Fruit fly (Drosophila melanogaster): ENCODE results near the gene CG6793.
A peak's percentile ranks its signal among the peaks of the same experiment; 100 is the strongest.

The CG6793 gene

dm6 chr3L:12077348-12077747 is 35.2 kb downstream of the CG6793 start (continued):
- TF ChIP-seq lab (GFP tag; optimal IDR thresholded peaks at IDR 0.05) (peak; percentile 30), Stat92E (GFP tag; optimal IDR thresholded peaks at IDR 0.05) (no peak), CG17385 (GFP tag; optimal IDR thresholded peaks at IDR 0.05) (peak; percentile 59), Hsf (GFP tag; optimal IDR thresholded peaks at IDR 0.05) (peak; percentile 62), zen (tag; optimal IDR thresholded peaks at IDR 0.05) (peak; percentile 76), CG6254 (GFP tag; optimal IDR thresholded peaks at IDR 0.05) (peak; percentile 68), stwl (tag; optimal IDR thresholded peaks at IDR 0.05) (peak; percentile 15), pnt (GFP tag; optimal IDR thresholded peaks at IDR 0.05) (peak; percentile 31), D19A (tag; optimal IDR thresholded peaks at IDR 0.05) (peak; percentile 61), CG8089 (GFP tag; optimal IDR thresholded peaks at IDR 0.05) (peak; percentile 10), CG11696 (GFP tag; IDR thresholded peaks at IDR 0.05) (no peak), CG18476 (GFP tag; optimal IDR thresholded peaks at IDR 0.05) (peak; percentile 32), HLH54F (GFP tag; optimal IDR thresholded peaks at IDR 0.05) (peak; percentile 10), Fer3 (tag; optimal IDR thresholded peaks at IDR 0.05) (peak; percentile 27), ase (GFP tag; IDR thresholded peaks at IDR 0.05) (no peak), CG14014 (GFP tag; IDR thresholded peaks at IDR 0.05) (peak; percentile 44; the same call in 1 of the 2 replicates), nau (GFP tag; optimal IDR thresholded peaks at IDR 0.05) (peak; percentile 19), Dfd (GFP tag; optimal IDR thresholded peaks at IDR 0.05) (no peak), HLH3B (GFP tag; IDR thresholded peaks at IDR 0.05) (peak; percentile 61), salm (tag; optimal IDR thresholded peaks at IDR 0.05) (no peak), lola (GFP tag; optimal IDR thresholded peaks at IDR 0.05) (peak in 1 of 3 experiments; percentile 79), Trl (optimal IDR thresholded peaks at IDR 0.05) (no peak), Trl (GFP tag; optimal IDR thresholded peaks at IDR 0.05) (peak; percentile 45), ro (GFP tag; IDR thresholded peaks at IDR 0.05) (peak; percentile 11; the same call in 1 of the 2 replicates), zfh1 (GFP tag; IDR thresholded peaks at IDR 0.05) (peak; percentile 81), slou (GFP tag; optimal IDR thresholded peaks at IDR 0.05) (no peak), CG32772 (GFP tag; IDR thresholded peaks at IDR 0.05) (peak; percentile 62), sug (tag; optimal IDR thresholded peaks at IDR 0.05) (no peak), hkb (optimal IDR thresholded peaks at IDR 0.05) (no peak), hkb (GFP tag; IDR thresholded peaks at IDR 0.05) (peak; percentile 71), Kr (GFP tag; optimal IDR thresholded peaks at IDR 0.05) (peak; percentile 12), CG7839 (tag; optimal IDR thresholded peaks at IDR 0.05) (peak; percentile 63), crc (GFP tag; optimal IDR thresholded peaks at IDR 0.05) (no peak), mirr (GFP tag; optimal IDR thresholded peaks at IDR 0.05) (no peak), Meics (GFP tag; optimal IDR thresholded peaks at IDR 0.05) (peak; percentile 22), fd96Cb (tag; optimal IDR thresholded peaks at IDR 0.05) (peak; percentile 64), vnd (GFP tag; IDR thresholded peaks at IDR 0.05; ENCODE audit: partially characterized antibody) (no peak), phol (tag; optimal IDR thresholded peaks at IDR 0.05) (peak; percentile 79), CG15696 (tag; optimal IDR thresholded peaks at IDR 0.05) (peak; percentile 89), unpg (GFP tag; optimal IDR thresholded peaks at IDR 0.05) (peak; percentile 52), ken (GFP tag; IDR thresholded peaks at IDR 0.05) (peak; percentile 68; the same call in 2 of the 3 replicates), CG10274 (GFP tag; optimal IDR thresholded peaks at IDR 0.05) (no peak), lilli (GFP tag; optimal IDR thresholded peaks at IDR 0.05) (peak; percentile 34), pan (optimal IDR thresholded peaks at IDR 0.05) (no peak), pan (GFP tag; optimal IDR thresholded peaks at IDR 0.05 in 1 of 2, IDR thresholded peaks at IDR 0.05 in 1 of 2) (peak in 1 of 2 experiments; percentile 58), CG4854 (GFP tag; optimal IDR thresholded peaks at IDR 0.05) (no peak), tap (tag; optimal IDR thresholded peaks at IDR 0.05) (peak; percentile 49), chn (GFP tag; optimal IDR thresholded peaks at IDR 0.05) (peak; percentile 63), pfk (GFP tag; optimal IDR thresholded peaks at IDR 0.05) (no peak), CG4730 (GFP tag; IDR thresholded peaks at IDR 0.05) (0 out of 2 replicates have a peak, but pooled peaks have one; percentile 20), HmgD (GFP tag; optimal IDR thresholded peaks at IDR 0.05) (no peak)
